Worm (Caenorhabditis elegans) whole organism, L1 larva: ENCODE data around the gene Y43F8B.29.

Experiments
- C16A3.4 ChIP-seq: fragments of 150-350 bp; optimal IDR thresholded peaks from 2 replicates; lab custom pipeline; 2014; ENCODE audit warnings: missing biosample characterization, missing genetic modification characterization
- F16B12.6 ChIP-seq: fragments of 150-350 bp; optimal IDR thresholded peaks from 2 replicates; lab custom pipeline; 2014; ENCODE audit warnings: missing biosample characterization, missing genetic modification characterization
- alr-1 ChIP-seq: fragments of 200-800 bp; sonication (Bioruptor generic); optimal IDR thresholded peaks from 2 replicates; lab custom pipeline; 2018; ENCODE audit warnings: borderline replicate concordance, mild to moderate bottlenecking, missing genetic modification characterization, missing compliant biosample characterization
- aly-2 ChIP-seq: fragments of 150-350 bp; optimal IDR thresholded peaks from 2 replicates; lab custom pipeline; 2014; ENCODE audit warnings: missing biosample characterization, missing genetic modification characterization
- ama-1 ChIP-seq: fragments of 150-350 bp; optimal IDR thresholded peaks from 2 replicates; lab custom pipeline; 2014
- blmp-1 ChIP-seq: fragments of 150-350 bp; optimal IDR thresholded peaks from 2 replicates; lab custom pipeline; 2014; ENCODE audit warnings: missing biosample characterization, missing genetic modification characterization
- ceh-82 ChIP-seq, 3 experiments: fragments of 150-350 bp in 1 of 3; sonication (generic microtip) in 2 of 3; optimal IDR thresholded peaks; 2 replicates each; lab custom pipeline; 2014 to 2017; ENCODE audit warnings: missing biosample characterization in 3 of 3, missing genetic modification characterization in 3 of 3
- ces-1 ChIP-seq: fragments of 150-350 bp; optimal IDR thresholded peaks from 2 replicates; lab custom pipeline; 2014; ENCODE audit warnings: missing biosample characterization, missing genetic modification reagents, missing genetic modification characterization
- dsc-1 ChIP-seq: sonication (generic microtip); optimal IDR thresholded peaks from 2 replicates; lab custom pipeline; 2016; ENCODE audit warnings: mild to moderate bottlenecking, missing genetic modification characterization, missing compliant biosample characterization
- efl-1 ChIP-seq, 4 experiments: fragments of 150-350 bp; optimal IDR thresholded peaks in 3 of 4; peaks in 1 of 4; 1 replicate in 1 of 4; 2 replicates in 3 of 4; lab custom pipeline; 2014; ENCODE audit warnings: missing biosample characterization in 2 of 4, missing genetic modification characterization in 2 of 4, missing genetic modification reagents in 2 of 4
- elt-2 ChIP-seq: sonication (generic microtip); optimal IDR thresholded peaks from 2 replicates; lab custom pipeline; 2016; ENCODE audit warnings: missing genetic modification characterization, mild to moderate bottlenecking, inconsistent platforms, missing compliant biosample characterization, missing genetic modification reagents
- elt-3 ChIP-seq, 6 experiments: fragments of 150-350 bp in 1 of 6; sonication (generic microtip); optimal IDR thresholded peaks; 2 replicates each; lab custom pipeline; 2017 to 2018; ENCODE audit warnings: missing biosample characterization in 6 of 6, missing genetic modification characterization in 6 of 6, inconsistent platforms in 1 of 6
- fos-1 ChIP-seq: fragments of 150-350 bp; optimal IDR thresholded peaks from 2 replicates; lab custom pipeline; 2014; ENCODE audit warnings: missing biosample characterization, missing genetic modification characterization
- grh-1 ChIP-seq: fragments of 200-800 bp; sonication (Bioruptor generic); IDR thresholded peaks from 2 replicates; pipeline ENCODE4 v1.3.6; 2022; ENCODE audit warnings: missing genetic modification reagents, missing genetic modification characterization, missing compliant biosample characterization
- hlh-4 ChIP-seq: sonication (generic microtip); optimal IDR thresholded peaks from 2 replicates; lab custom pipeline; 2016; ENCODE audit warnings: mild to moderate bottlenecking, missing genetic modification characterization, missing compliant biosample characterization
- isw-1 ChIP-seq: fragments of 200-800 bp; sonication (Bioruptor generic); IDR thresholded peaks from 2 replicates; pipeline ENCODE4 v1.3.6; 2022; ENCODE audit warnings: missing genetic modification characterization, missing compliant biosample characterization
- jun-1 ChIP-seq: fragments of 150-350 bp; optimal IDR thresholded peaks from 2 replicates; lab custom pipeline; 2014; ENCODE audit warnings: missing biosample characterization, missing genetic modification reagents, missing genetic modification characterization
- lin-13 ChIP-seq: fragments of 150-350 bp; optimal IDR thresholded peaks from 2 replicates; lab custom pipeline; 2014; ENCODE audit warnings: missing biosample characterization, missing genetic modification reagents, missing genetic modification characterization
- lin-39 ChIP-seq: fragments of 150-350 bp; optimal IDR thresholded peaks from 2 replicates; lab custom pipeline; 2014; ENCODE audit warnings: missing biosample characterization, missing genetic modification reagents, missing genetic modification characterization
- mdl-1 ChIP-seq, 2 experiments: fragments of 150-350 bp; optimal IDR thresholded peaks; 2 replicates each; lab custom pipeline; 2014 to 2017; ENCODE audit warnings: missing biosample characterization in 2 of 2, missing genetic modification characterization in 2 of 2, inconsistent platforms in 1 of 2
- nhr-11 ChIP-seq: fragments of 150-350 bp; optimal IDR thresholded peaks from 2 replicates; lab custom pipeline; 2014; ENCODE audit warnings: missing biosample characterization, missing genetic modification characterization
- nhr-19 ChIP-seq: fragments of 200-800 bp; sonication (Bioruptor generic); conservative IDR thresholded peaks from 2 replicates; pipeline ENCODE4 v1.3.6; 2022; ENCODE audit warnings: missing genetic modification characterization, missing compliant biosample characterization
- nhr-28 ChIP-seq: fragments of 150-350 bp; optimal IDR thresholded peaks from 2 replicates; lab custom pipeline; 2014; ENCODE audit warnings: missing biosample characterization, missing genetic modification characterization
- nhr-76 ChIP-seq: sonication (generic microtip); optimal IDR thresholded peaks from 2 replicates; lab custom pipeline; 2017; ENCODE audit warnings: missing biosample characterization, missing genetic modification characterization
- nhr-77 ChIP-seq: fragments of 150-350 bp; optimal IDR thresholded peaks from 2 replicates; lab custom pipeline; 2014; ENCODE audit warnings: missing biosample characterization, missing genetic modification characterization
- nhr-84 ChIP-seq: sonication (generic microtip); optimal IDR thresholded peaks from 2 replicates; lab custom pipeline; 2017; ENCODE audit warnings: missing biosample characterization, missing genetic modification characterization
- nhr-85 ChIP-seq: sonication (generic microtip); peaks from one replicate; lab custom pipeline; 2016; ENCODE audit warnings: missing genetic modification characterization, inconsistent platforms, missing compliant biosample characterization
- pag-3 ChIP-seq: sonication (generic microtip); optimal IDR thresholded peaks from 2 replicates; lab custom pipeline; 2017; ENCODE audit warnings: missing genetic modification characterization, mild to moderate bottlenecking, missing compliant biosample characterization, antibody characterized with exemption, borderline replicate concordance; ENCODE audit not compliant: insufficient read depth
- rnt-1 ChIP-seq: sonication (generic microtip); optimal IDR thresholded peaks from 2 replicates; lab custom pipeline; 2016; ENCODE audit warnings: mild to moderate bottlenecking, missing genetic modification characterization, moderate library complexity, missing compliant biosample characterization
- snu-23 ChIP-seq: sonication (generic microtip); optimal IDR thresholded peaks from 2 replicates; lab custom pipeline; 2016; ENCODE audit warnings: missing genetic modification characterization, missing compliant biosample characterization
- sptf-1 ChIP-seq: fragments of 150-350 bp; optimal IDR thresholded peaks from 2 replicates; lab custom pipeline; 2014; ENCODE audit warnings: missing biosample characterization, missing genetic modification characterization
- sup-37 ChIP-seq: fragments of 200-800 bp; sonication (Bioruptor generic); optimal IDR thresholded peaks from 2 replicates; lab custom pipeline; 2018; ENCODE audit warnings: mild to moderate bottlenecking, missing genetic modification characterization, missing compliant biosample characterization
- tbx-2 ChIP-seq: sonication (generic microtip); optimal IDR thresholded peaks from 2 replicates; lab custom pipeline; 2016; ENCODE audit warnings: missing genetic modification characterization, missing compliant biosample characterization
- tlp-1 ChIP-seq: fragments of 150-350 bp; optimal IDR thresholded peaks from 2 replicates; lab custom pipeline; 2014; ENCODE audit warnings: missing biosample characterization, missing genetic modification characterization
- unc-130 ChIP-seq: fragments of 150-350 bp; optimal IDR thresholded peaks from 2 replicates; lab custom pipeline; 2017; ENCODE audit warnings: missing biosample characterization, missing genetic modification characterization, inconsistent platforms
- unc-30 ChIP-seq: sonication (generic microtip); optimal IDR thresholded peaks from 2 replicates; lab custom pipeline; 2017; ENCODE audit warnings: missing biosample characterization, missing genetic modification characterization
- unc-98 ChIP-seq: fragments of 200-800 bp; sonication (Bioruptor generic); IDR thresholded peaks from 2 replicates; pipeline ENCODE4 v1.3.6; 2022; ENCODE audit warnings: missing genetic modification characterization, missing compliant biosample characterization

Y43F8B.29 gene

DNA sequence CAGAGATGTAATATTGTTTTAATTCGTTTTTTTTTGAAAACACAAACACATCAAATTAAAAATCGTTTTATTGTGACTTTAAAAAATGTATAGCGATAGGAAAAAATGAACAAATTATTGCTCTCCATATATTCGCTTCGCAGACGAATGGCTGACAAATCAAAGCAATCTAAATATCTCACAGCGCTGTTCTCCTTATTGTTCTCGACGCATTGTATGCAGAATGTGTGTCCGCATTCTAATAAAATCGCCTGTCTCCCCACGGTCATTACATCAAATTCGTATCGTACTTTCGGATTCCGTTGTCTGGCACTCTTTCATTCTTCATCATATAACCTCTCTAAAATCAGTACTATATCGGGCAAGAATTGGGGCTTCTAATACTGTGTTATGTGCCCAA lies 13.6 kb upstream of the Y43F8B.29 start, which contains the start of gene Y43F8B.9:
Y43F8B.9 (plus strand) TSS at position 301 of the 400 bp plus-strand sequence.
- no peak for TF ChIP-seq nhr-84 (tag; lab: Kevin White, UChicago)
- TF ChIP-seq isw-1: no peak
- no peak for TF ChIP-seq F16B12.6 (tag; lab: Kevin White, UChicago)
- TF ChIP-seq sup-37 (GFP tag; lab: Kevin White, UChicago): no peak
- TF ChIP-seq nhr-85 (tag; lab: Kevin White, UChicago): peak; percentile 54
- TF ChIP-seq nhr-19 (GFP tag; lab: Robert Waterston, UW): no peak
- no peak for TF ChIP-seq sptf-1 (tag; lab: Kevin White, UChicago)
- no peak for TF ChIP-seq nhr-76 (tag; lab: Kevin White, UChicago)

ce11 chrV:19482535-19482934 lies 8.9 kb upstream of the Y43F8B.29 start, which contains the start of gene Y43F8B.22:
TSS of gene Y43F8B.22 (plus strand) at chrV:19482835.
- TF ChIP-seq tbx-2 (tag; lab: Kevin White, UChicago) (no peak), pag-3 (tag; lab: Kevin White, UChicago) (no peak), nhr-28 (tag; lab: Kevin White, UChicago) (no peak), elt-3 (tag; optimal IDR thresholded peaks at IDR 0.05; lab: Kevin White, UChicago) (no peak), aly-2 (tag; lab: Kevin White, UChicago) (no peak), sup-37 (GFP tag; lab: Kevin White, UChicago) (no peak), dsc-1 (tag; lab: Kevin White, UChicago) (no peak), hlh-4 (tag; lab: Kevin White, UChicago) (no peak), ces-1 (GFP tag; lab: Kevin White, UChicago) (no peak)

ce11 chrV:19484507-19484906 lies 6.9 kb upstream of the Y43F8B.29 start, which contains the start of gene Y43F8B.17:
TSS of gene Y43F8B.17 (plus strand) at chrV:19484721.
- TF ChIP-seq nhr-77 (tag; lab: Kevin White, UChicago) (no peak), elt-2 (tag; lab: Kevin White, UChicago) (no peak), nhr-85 (tag; lab: Kevin White, UChicago) (peak; percentile 58)
- TF ChIP-seq, all 84 proteins: peak for 1

- TF ChIP-seq C16A3.4 (tag; lab: Kevin White, UChicago): no peak
- TF ChIP-seq lin-39 (tag; lab: Kevin White, UChicago): no peak
- TF ChIP-seq ama-1: no peak
- no peak for TF ChIP-seq unc-130 (tag; lab: Kevin White, UChicago)
- no peak for TF ChIP-seq ceh-82 (tag; optimal IDR thresholded peaks at IDR 0.05; lab: Kevin White, UChicago)
- TF ChIP-seq jun-1: no peak
- TF ChIP-seq, all 84 proteins: peak for 0
Measured at ce11 chrV:19485261-19485660, 6.1 kb upstream of the Y43F8B.29 start, which contains the start of gene Y43F8B.28. TSS of gene Y43F8B.28 (plus strand) at chrV:19485319.

DNA sequence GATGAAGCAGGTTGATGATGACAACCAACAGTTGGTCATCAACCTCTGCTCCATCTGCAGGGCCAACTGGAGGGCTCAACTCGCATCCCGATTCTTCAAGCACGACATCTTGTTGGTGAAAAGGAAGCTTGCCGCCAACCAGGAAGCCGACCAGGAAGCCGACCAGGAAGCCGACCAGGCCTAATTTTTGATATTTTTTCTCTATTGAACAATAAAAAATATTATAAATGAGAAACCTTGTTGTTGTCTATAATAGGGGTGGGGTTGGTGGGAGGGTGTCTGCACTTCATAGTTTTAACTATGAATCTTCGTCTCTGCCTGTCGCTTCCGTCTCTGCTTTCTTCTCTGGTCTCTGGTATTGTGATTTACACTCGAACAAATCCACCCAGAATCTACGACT lies 5.7 kb upstream of the Y43F8B.29 start, which contains the start of gene Y43F8B.18:
Y43F8B.18 (plus strand) TSS at position 301 of the 400 bp plus-strand sequence.
- no peak for TF ChIP-seq mdl-1 (tag; optimal IDR thresholded peaks at IDR 0.05; lab: Kevin White, UChicago)
- no peak for TF ChIP-seq rnt-1
- no peak for TF ChIP-seq tlp-1 (tag; lab: Kevin White, UChicago)
- TF ChIP-seq nhr-11 (tag; lab: Kevin White, UChicago): no peak
- no peak for TF ChIP-seq nhr-85 (tag; lab: Kevin White, UChicago)

ce11 chrV:19490461-19490860 lies 941 bp upstream of the Y43F8B.29 start, which contains the start of gene Y43F8B.7:
TSS of gene Y43F8B.7 (plus strand) at chrV:19490761.
- TF ChIP-seq efl-1 (optimal IDR thresholded peaks at IDR 0.05; lab: Kevin White, UChicago) (no peak), efl-1 (GFP tag; optimal IDR thresholded peaks at IDR 0.05 in 1 of 2; lab: Kevin White, UChicago) (no peak), fos-1 (tag; lab: Kevin White, UChicago) (no peak), aly-2 (tag; lab: Kevin White, UChicago) (no peak), tbx-2 (tag; lab: Kevin White, UChicago) (no peak), nhr-85 (tag; lab: Kevin White, UChicago) (no peak), grh-1 (GFP tag; lab: Robert Waterston, UW) (no peak), blmp-1 (tag; lab: Kevin White, UChicago) (no peak), lin-13 (GFP tag; lab: Kevin White, UChicago) (no peak), snu-23 (GFP tag; lab: Kevin White, UChicago) (no peak), alr-1 (tag; lab: Kevin White, UChicago) (no peak), unc-98 (GFP tag; lab: Robert Waterston, UW) (no peak), unc-30 (tag; lab: Kevin White, UChicago) (no peak)
